Fruit fly (Drosophila melanogaster) whole organism, prepupa: ENCODE results near the gene Spn28Db.
A peak's percentile ranks its signal among the peaks of the same experiment; 100 is the strongest.

Experiments used
- Blimp-1 ChIP-seq: fragments of 200-800 bp; sonication (Bioruptor generic); optimal IDR thresholded peaks from 3 replicates; lab custom pipeline; 2017; ENCODE audit warnings: missing biosample characterization, missing genetic modification characterization, mild to moderate bottlenecking, moderate library complexity, missing genetic modification reagents
- CG10631 ChIP-seq: fragments of 200-800 bp; sonication (Bioruptor generic); optimal IDR thresholded peaks from 2 replicates; lab custom pipeline; 2016; ENCODE audit warnings: missing biosample characterization, missing genetic modification characterization
- CG10669 ChIP-seq: fragments of 200-800 bp; sonication (Bioruptor generic); optimal IDR thresholded peaks from 3 replicates; lab custom pipeline; 2018; ENCODE audit warnings: missing biosample characterization, mild to moderate bottlenecking, missing genetic modification characterization, moderate library complexity
- CG11294 ChIP-seq: fragments of 200-800 bp; sonication (Bioruptor generic); IDR thresholded peaks from 2 replicates; pipeline ENCODE4 v1.3.6; 2022; ENCODE audit warnings: missing biosample characterization, missing genetic modification characterization
- CG15336 ChIP-seq: fragments of 200-800 bp; sonication (Bioruptor generic); IDR thresholded peaks from 2 replicates; pipeline ENCODE4 v1.3.6; 2022; ENCODE audit warnings: missing biosample characterization, missing genetic modification characterization
- CG1621 ChIP-seq: fragments of 200-800 bp; sonication (Bioruptor generic); optimal IDR thresholded peaks from 3 replicates; lab custom pipeline; 2018; ENCODE audit warnings: missing biosample characterization, mild to moderate bottlenecking, missing genetic modification characterization
- CG16779 ChIP-seq: fragments of 200-800 bp; sonication (Bioruptor generic); optimal IDR thresholded peaks from 3 replicates; lab custom pipeline; 2017; ENCODE audit warnings: missing biosample characterization, mild to moderate bottlenecking, missing genetic modification characterization
- CG3032 ChIP-seq: fragments of 200-800 bp; optimal IDR thresholded peaks from 2 replicates; lab custom pipeline; 2019; ENCODE audit warnings: missing biosample characterization, mild to moderate bottlenecking, missing genetic modification characterization, moderate library complexity
- CG32006 ChIP-seq: fragments of 200-800 bp; sonication (Bioruptor generic); optimal IDR thresholded peaks from 3 replicates; lab custom pipeline; 2017; ENCODE audit warnings: missing biosample characterization, mild to moderate bottlenecking, missing genetic modification characterization
- CG34406 ChIP-seq: fragments of 200-800 bp; sonication (Bioruptor generic); optimal IDR thresholded peaks from 3 replicates; lab custom pipeline; 2016; ENCODE audit warnings: missing biosample characterization, missing genetic modification characterization
- CG3919 ChIP-seq: fragments of 200-800 bp; sonication (Bioruptor generic); optimal IDR thresholded peaks from 3 replicates; lab custom pipeline; 2016; ENCODE audit warnings: missing biosample characterization, missing genetic modification characterization
- CG4318 ChIP-seq: fragments of 200-800 bp; sonication (Bioruptor generic); optimal IDR thresholded peaks from 3 replicates; lab custom pipeline; 2017; ENCODE audit warnings: missing biosample characterization, mild to moderate bottlenecking, missing genetic modification characterization
- CG6163 ChIP-seq: fragments of 200-800 bp; sonication (Bioruptor generic); IDR thresholded peaks from 3 replicates; pipeline ENCODE4 v1.3.6; 2022; ENCODE audit warnings: missing biosample characterization, missing genetic modification characterization
- CG6276 ChIP-seq: fragments of 200-800 bp; sonication (Bioruptor generic); optimal IDR thresholded peaks from 2 replicates; lab custom pipeline; 2017; ENCODE audit warnings: missing biosample characterization, mild to moderate bottlenecking, missing genetic modification characterization
- CG6854 ChIP-seq: fragments of 200-800 bp; sonication (Bioruptor generic); optimal IDR thresholded peaks from 2 replicates; lab custom pipeline; 2017; ENCODE audit warnings: missing biosample characterization, mild to moderate bottlenecking, missing genetic modification characterization
- CG7368 ChIP-seq: fragments of 200-800 bp; sonication (Bioruptor generic); optimal IDR thresholded peaks from 3 replicates; lab custom pipeline; 2016; ENCODE audit warnings: missing biosample characterization, missing genetic modification characterization
- CG8119 ChIP-seq: fragments of 200-800 bp; sonication (Bioruptor generic); IDR thresholded peaks from 3 replicates; pipeline ENCODE4 v1.3.6; 2022; ENCODE audit warnings: missing biosample characterization, missing genetic modification characterization
- CG8632 ChIP-seq: fragments of 200-800 bp; sonication (Bioruptor generic); optimal IDR thresholded peaks from 3 replicates; lab custom pipeline; 2016; ENCODE audit warnings: missing biosample characterization, missing genetic modification characterization
- CG9139 ChIP-seq: fragments of 200-800 bp; sonication (Bioruptor generic); optimal IDR thresholded peaks from 3 replicates; lab custom pipeline; 2017; ENCODE audit warnings: missing biosample characterization, mild to moderate bottlenecking, missing genetic modification characterization
- Eip78C ChIP-seq: fragments of 200-800 bp; sonication (Bioruptor generic); peaks from one replicate; lab custom pipeline; 2016; ENCODE audit warnings: missing biosample characterization, missing genetic modification characterization
- Eip93F ChIP-seq: fragments of 200-800 bp; sonication (Bioruptor generic); optimal IDR thresholded peaks from 2 replicates; lab custom pipeline; 2016; ENCODE audit warnings: missing biosample characterization, mild to moderate bottlenecking, missing genetic modification characterization
- Ets21C ChIP-seq: fragments of 200-800 bp; sonication (Bioruptor generic); optimal IDR thresholded peaks from 3 replicates; lab custom pipeline; 2016; ENCODE audit warnings: missing biosample characterization, missing genetic modification characterization
- Ets96B ChIP-seq: fragments of 200-800 bp; optimal IDR thresholded peaks from 2 replicates; lab custom pipeline; 2019; ENCODE audit warnings: missing biosample characterization, mild to moderate bottlenecking, missing genetic modification characterization, moderate library complexity
- Gug ChIP-seq: fragments of 200-800 bp; sonication (Bioruptor generic); IDR thresholded peaks from 2 replicates; pipeline ENCODE4 v1.3.6; 2022; ENCODE audit warnings: missing biosample characterization, missing genetic modification characterization
- Hr38 ChIP-seq: sonication (Bioruptor generic); optimal IDR thresholded peaks from 2 replicates; lab custom pipeline; 2016; ENCODE audit warnings: missing biosample characterization, missing genetic modification characterization
- Hr39 ChIP-seq: fragments of 200-800 bp; sonication (Bioruptor generic); optimal IDR thresholded peaks from 2 replicates; lab custom pipeline; 2016; ENCODE audit warnings: missing biosample characterization, missing genetic modification characterization
- Hr4 ChIP-seq: fragments of 200-800 bp; sonication (Bioruptor generic); optimal IDR thresholded peaks from 3 replicates; lab custom pipeline; 2016; ENCODE audit warnings: missing biosample characterization, missing genetic modification characterization
- Lpt ChIP-seq: fragments of 200-800 bp; sonication (Bioruptor generic); optimal IDR thresholded peaks from 3 replicates; lab custom pipeline; 2016; ENCODE audit warnings: missing biosample characterization, missing genetic modification characterization
- OdsH ChIP-seq: fragments of 200-800 bp; sonication (Bioruptor generic); optimal IDR thresholded peaks from 3 replicates; lab custom pipeline; 2016; ENCODE audit warnings: missing biosample characterization, missing genetic modification characterization
- Smox ChIP-seq: fragments of 200-800 bp; sonication (Bioruptor generic); optimal IDR thresholded peaks from 3 replicates; lab custom pipeline; 2016; ENCODE audit warnings: missing biosample characterization, missing genetic modification characterization
- Sox102F ChIP-seq: fragments of 200-800 bp; sonication (Bioruptor generic); optimal IDR thresholded peaks from 2 replicates; lab custom pipeline; 2016; ENCODE audit warnings: missing biosample characterization, mild to moderate bottlenecking, missing genetic modification characterization
- Sox14 ChIP-seq: fragments of 200-800 bp; sonication (Bioruptor generic); optimal IDR thresholded peaks from 3 replicates; lab custom pipeline; 2016; ENCODE audit warnings: missing biosample characterization, missing genetic modification characterization
- Sox15 ChIP-seq: fragments of 200-800 bp; sonication (Bioruptor generic); optimal IDR thresholded peaks from 3 replicates; lab custom pipeline; 2016; ENCODE audit warnings: missing biosample characterization, missing genetic modification characterization
- achi ChIP-seq: fragments of 200-800 bp; sonication (Bioruptor generic); optimal IDR thresholded peaks from 3 replicates; lab custom pipeline; 2016; ENCODE audit warnings: missing biosample characterization, missing genetic modification characterization
- acj6 ChIP-seq: fragments of 200-800 bp; sonication (Bioruptor generic); optimal IDR thresholded peaks from 3 replicates; lab custom pipeline; 2016; ENCODE audit warnings: missing biosample characterization, missing genetic modification characterization
- cyc ChIP-seq: fragments of 200-800 bp; sonication (Bioruptor generic); optimal IDR thresholded peaks from 3 replicates; lab custom pipeline; 2016; ENCODE audit warnings: missing biosample characterization, missing genetic modification characterization
- dac ChIP-seq: fragments of 200-800 bp; sonication (Bioruptor generic); optimal IDR thresholded peaks from 2 replicates; lab custom pipeline; 2017; ENCODE audit warnings: missing biosample characterization, mild to moderate bottlenecking, missing genetic modification characterization
- dsx ChIP-seq: fragments of 200-800 bp; optimal IDR thresholded peaks from 3 replicates; lab custom pipeline; 2019; ENCODE audit warnings: missing biosample characterization, mild to moderate bottlenecking, missing genetic modification characterization, moderate library complexity; ENCODE audit not compliant: poor library complexity, severe bottlenecking
- eg ChIP-seq: fragments of 200-800 bp; sonication (Bioruptor generic); IDR thresholded peaks from 3 replicates; pipeline ENCODE4 v1.3.6; 2022; ENCODE audit warnings: missing biosample characterization, missing genetic modification characterization
- esn ChIP-seq: fragments of 200-800 bp; sonication (Bioruptor generic); optimal IDR thresholded peaks from 2 replicates; lab custom pipeline; 2016; ENCODE audit warnings: missing biosample characterization, mild to moderate bottlenecking, missing genetic modification characterization, moderate library complexity
- fd59A ChIP-seq: fragments of 200-800 bp; sonication (Bioruptor generic); optimal IDR thresholded peaks from 2 replicates; lab custom pipeline; 2017; ENCODE audit warnings: missing biosample characterization, mild to moderate bottlenecking, missing genetic modification characterization, missing genetic modification reagents
- fd85E ChIP-seq: fragments of 200-800 bp; sonication (Bioruptor generic); optimal IDR thresholded peaks from 3 replicates; lab custom pipeline; 2016; ENCODE audit warnings: missing biosample characterization, missing genetic modification characterization
- fkh ChIP-seq: fragments of 200-800 bp; sonication (Bioruptor generic); optimal IDR thresholded peaks from 3 replicates; lab custom pipeline; 2017; ENCODE audit warnings: missing biosample characterization, mild to moderate bottlenecking, missing genetic modification characterization, moderate library complexity
- lz ChIP-seq: fragments of 200-800 bp; sonication (Bioruptor generic); optimal IDR thresholded peaks from 3 replicates; lab custom pipeline; 2016; ENCODE audit warnings: missing biosample characterization, missing genetic modification characterization
- net ChIP-seq: fragments of 200-800 bp; sonication (Bioruptor generic); optimal IDR thresholded peaks from 3 replicates; lab custom pipeline; 2016; ENCODE audit warnings: missing biosample characterization, missing genetic modification characterization
- pdm3 ChIP-seq: fragments of 200-800 bp; sonication (Bioruptor generic); optimal IDR thresholded peaks from 3 replicates; lab custom pipeline; 2016; ENCODE audit warnings: missing biosample characterization, missing genetic modification characterization
- salr ChIP-seq, 2 experiments: fragments of 200-800 bp; sonication (Bioruptor generic); optimal IDR thresholded peaks; 3 replicates each; lab custom pipeline; 2016 to 2018; ENCODE audit warnings: missing biosample characterization in 2 of 2, missing genetic modification characterization in 2 of 2, mild to moderate bottlenecking in 1 of 2
- spab ChIP-seq: fragments of 200-800 bp; sonication (Bioruptor generic); optimal IDR thresholded peaks from 2 replicates; lab custom pipeline; 2017; ENCODE audit warnings: missing biosample characterization, mild to moderate bottlenecking, missing genetic modification characterization, missing genetic modification reagents
- ss ChIP-seq, 2 experiments: fragments of 200-800 bp; sonication (Bioruptor generic); optimal IDR thresholded peaks; 2 replicates in 1 of 2; 3 replicates in 1 of 2; lab custom pipeline; 2017 to 2018; ENCODE audit warnings: mild to moderate bottlenecking in 2 of 2, missing biosample characterization in 2 of 2, missing genetic modification characterization in 2 of 2, moderate library complexity in 1 of 2
- svp ChIP-seq: fragments of 200-800 bp; sonication (Bioruptor generic); peaks from one replicate; lab custom pipeline; 2016; ENCODE audit warnings: missing biosample characterization, missing genetic modification characterization
- topi ChIP-seq: fragments of 200-800 bp; sonication (Bioruptor generic); optimal IDR thresholded peaks from 3 replicates; lab custom pipeline; 2016; ENCODE audit warnings: missing biosample characterization, missing genetic modification characterization
- vri ChIP-seq: fragments of 200-800 bp; sonication (Bioruptor generic); optimal IDR thresholded peaks from 3 replicates; lab custom pipeline; 2016; ENCODE audit warnings: missing biosample characterization, mild to moderate bottlenecking, missing genetic modification characterization

Spn28Db gene

DNA sequence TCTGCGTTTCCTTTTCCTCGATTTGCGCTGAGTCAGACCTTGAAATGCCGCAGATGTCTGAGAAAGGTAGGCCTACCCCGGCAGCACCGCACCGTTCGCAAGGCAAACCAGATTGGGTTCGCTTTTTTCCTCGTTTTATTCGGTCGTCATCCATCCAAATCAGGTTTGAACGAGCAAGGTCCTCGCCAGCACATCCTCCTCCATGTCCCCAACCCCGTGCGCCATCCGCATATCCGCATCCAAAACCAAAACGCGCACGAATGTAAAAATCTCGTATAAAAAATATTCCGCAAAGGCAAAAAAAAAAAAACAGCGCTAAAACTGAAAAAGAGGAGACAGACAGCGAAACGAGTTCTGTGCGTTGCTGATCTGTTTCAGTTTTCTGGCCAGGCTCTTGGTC is 19.4 kb upstream of the Spn28Db start:
- TF ChIP-seq Ets21C (GFP tag; lab: Kevin White, UChicago) (no peak), Sox14 (GFP tag; lab: Kevin White, UChicago) (no peak), CG9139 (GFP tag; lab: Kevin White, UChicago) (peak; percentile 65), acj6 (GFP tag; lab: Kevin White, UChicago) (no peak), vri (GFP tag; lab: Kevin White, UChicago) (no peak), salr (GFP tag; optimal IDR thresholded peaks at IDR 0.05; lab: Kevin White, UChicago) (no peak), pdm3 (no peak), Ets96B (peak; percentile 43), Eip78C (GFP tag; lab: Kevin White, UChicago) (no peak), CG3919 (peak; percentile 5), CG34406 (GFP tag; lab: Kevin White, UChicago) (peak; percentile 28), CG7368 (GFP tag; lab: Kevin White, UChicago) (peak; percentile 25), fd59A (GFP tag; lab: Kevin White, UChicago) (peak; percentile 20), achi (GFP tag; lab: Kevin White, UChicago) (peak; percentile 6), CG10669 (GFP tag; lab: Kevin White, UChicago) (peak; percentile 39), Gug (GFP tag; lab: Robert Waterston, UW) (0 out of 2 replicates have a peak, but pooled peaks have one; percentile 11), CG6276 (GFP tag; lab: Kevin White, UChicago) (peak; percentile 32), OdsH (GFP tag; lab: Kevin White, UChicago) (no peak), Hr39 (GFP tag; lab: Kevin White, UChicago) (no peak), Blimp-1 (GFP tag; lab: Kevin White, UChicago) (peak; percentile 23), CG1621 (tag; lab: Kevin White, UChicago) (peak; percentile 48), Smox (GFP tag; lab: Kevin White, UChicago) (no peak), Eip93F (peak; percentile 45), CG32006 (no peak), Hr38 (GFP tag; lab: Kevin White, UChicago) (no peak), CG8119 (GFP tag; lab: Robert Waterston, UW) (0 out of 3 replicates have a peak, but pooled peaks have one; percentile 42), eg (GFP tag; lab: Robert Waterston, UW) (peak; percentile 44; the same call in 2 of the 3 replicates), net (peak; percentile 54), Lpt (peak; percentile 49), CG8632 (peak; percentile 9), CG10631 (GFP tag; lab: Kevin White, UChicago) (no peak), CG4318 (GFP tag; lab: Kevin White, UChicago) (no peak), CG6854 (GFP tag; lab: Kevin White, UChicago) (no peak), Sox102F (no peak), esn (GFP tag; lab: Kevin White, UChicago) (no peak), CG6163 (peak; percentile 64; the same call in 2 of the 3 replicates), Hr4 (no peak), fd85E (GFP tag; lab: Kevin White, UChicago) (no peak), fkh (GFP tag; lab: Kevin White, UChicago) (no peak), Sox15 (GFP tag; lab: Kevin White, UChicago) (no peak), CG15336 (GFP tag; lab: Robert Waterston, UW) (no peak; the same call in 1 of the 2 replicates), dsx (GFP tag; lab: Kevin White, UChicago) (peak; percentile 73), spab (GFP tag; lab: Kevin White, UChicago) (peak; percentile 1), CG16779 (tag; lab: Kevin White, UChicago) (peak; percentile 47), topi (no peak), cyc (GFP tag; lab: Kevin White, UChicago) (no peak), CG3032 (tag; lab: Kevin White, UChicago) (no peak), svp (GFP tag; lab: Kevin White, UChicago) (no peak), ss (GFP tag; optimal IDR thresholded peaks at IDR 0.05; lab: Kevin White, UChicago) (peak; percentile 70 to 86), lz (GFP tag; lab: Kevin White, UChicago) (no peak), CG11294 (no peak), dac (no peak)
